Worm (Caenorhabditis elegans) whole organism, L4 larva: Measurements from ENCODE around the gene F07E5.5.

Experiments used
- F49E8.2 ChIP-seq: sonication (generic microtip); optimal IDR thresholded peaks from 2 replicates; lab custom pipeline; 2016; ENCODE audit warnings: missing compliant biosample characterization, mild to moderate bottlenecking, missing genetic modification characterization, borderline replicate concordance
- ama-1 ChIP-seq: fragments of 150-350 bp; optimal IDR thresholded peaks from 2 replicates; lab custom pipeline; 2014; ENCODE audit warnings: inconsistent platforms, mixed read lengths
- nhr-102 ChIP-seq: sonication (generic microtip); optimal IDR thresholded peaks from 2 replicates; lab custom pipeline; 2016; ENCODE audit warnings: mild to moderate bottlenecking, missing genetic modification characterization, moderate library complexity, missing compliant biosample characterization
- zag-1 ChIP-seq: fragments of 150-350 bp; optimal IDR thresholded peaks from 2 replicates; lab custom pipeline; 2014; ENCODE audit warnings: missing biosample characterization, missing genetic modification characterization

- no peak for TF ChIP-seq ama-1 (lab: Kevin White, UChicago)
- no peak for TF ChIP-seq zag-1 (tag; lab: Kevin White, UChicago)
- no peak for TF ChIP-seq F49E8.2 (tag; lab: Kevin White, UChicago)
- no peak for TF ChIP-seq nhr-102 (tag; lab: Kevin White, UChicago)
Observed at ce11 chrII:2063989-2064388, 5.1 kb upstream of the F07E5.5 start, which contains the start of gene F07E5.13.
